Worm (Caenorhabditis elegans) whole organism, L4 larva: ENCODE results near the gene str-182.
A peak's percentile ranks its signal among the peaks of the same experiment; 100 is the strongest.

ENCODE experiments used
- F44E2.7 ChIP-seq: fragments of 200-800 bp; sonication (Bioruptor generic); IDR thresholded peaks from 2 replicates; pipeline ENCODE4 v2.1.2; 2022; ENCODE audit warnings: missing genetic modification characterization, missing compliant biosample characterization
- Y48G9A.11 ChIP-seq: fragments of 200-800 bp; sonication (Bioruptor generic); IDR thresholded peaks from 2 replicates; pipeline ENCODE4 v1.3.6; 2022; ENCODE audit warnings: missing genetic modification reagents, missing genetic modification characterization, missing compliant biosample characterization
- Y5F2A.4 ChIP-seq: fragments of 200-800 bp; sonication (Bioruptor generic); optimal IDR thresholded peaks from 2 replicates; lab custom pipeline; 2018; ENCODE audit warnings: mild to moderate bottlenecking, missing genetic modification characterization, missing compliant biosample characterization
- Y75B8A.6 ChIP-seq: fragments of 200-800 bp; sonication (Bioruptor generic); IDR thresholded peaks from 2 replicates; pipeline ENCODE4 v1.3.6; 2022; ENCODE audit warnings: missing genetic modification reagents, missing genetic modification characterization, missing compliant biosample characterization
- aha-1 ChIP-seq: fragments of 150-350 bp; peaks from one replicate; lab custom pipeline; 2014; ENCODE audit warnings: missing biosample characterization, missing genetic modification characterization
- ama-1 ChIP-seq: fragments of 150-350 bp; optimal IDR thresholded peaks from 2 replicates; lab custom pipeline; 2014; ENCODE audit warnings: inconsistent platforms, mixed read lengths
- arid-1 ChIP-seq: fragments of 200-800 bp; sonication (Bioruptor generic); conservative IDR thresholded peaks from 2 replicates; pipeline ENCODE4 v1.3.6; 2022; ENCODE audit warnings: missing genetic modification reagents, missing genetic modification characterization, missing compliant biosample characterization
- ceh-32 ChIP-seq: sonication (generic microtip); optimal IDR thresholded peaks from 2 replicates; lab custom pipeline; 2016; ENCODE audit warnings: mild to moderate bottlenecking, missing genetic modification characterization, missing compliant biosample characterization; ENCODE audit not compliant: poor library complexity
- ctbp-1 ChIP-seq: fragments of 200-800 bp; sonication (Bioruptor generic); IDR thresholded peaks from 2 replicates; pipeline ENCODE4 v1.3.6; 2022; ENCODE audit warnings: missing genetic modification reagents, missing genetic modification characterization, missing compliant biosample characterization
- daf-12 ChIP-seq: fragments of 150-350 bp; optimal IDR thresholded peaks from 2 replicates; lab custom pipeline; 2014; ENCODE audit warnings: missing biosample characterization, missing genetic modification reagents, missing genetic modification characterization
- daf-19 ChIP-seq: fragments of 200-800 bp; sonication (Bioruptor generic); conservative IDR thresholded peaks from 2 replicates; pipeline ENCODE4 v1.3.6; 2022; ENCODE audit warnings: missing genetic modification characterization, missing compliant biosample characterization
- dmd-6 ChIP-seq: fragments of 200-800 bp; sonication (Bioruptor generic); IDR thresholded peaks from 2 replicates; pipeline ENCODE4 v1.3.6; 2022; ENCODE audit warnings: missing genetic modification reagents, missing genetic modification characterization, missing compliant biosample characterization
- dmd-9 ChIP-seq: fragments of 200-800 bp; sonication (Bioruptor generic); IDR thresholded peaks from 2 replicates; pipeline ENCODE4 v1.3.6; 2022; ENCODE audit warnings: missing genetic modification reagents, missing genetic modification characterization, missing compliant biosample characterization
- dpl-1 ChIP-seq: fragments of 150-350 bp; optimal IDR thresholded peaks from 2 replicates; lab custom pipeline; 2014; ENCODE audit warnings: missing biosample characterization, missing genetic modification reagents, missing genetic modification characterization
- dve-1 ChIP-seq: sonication (generic microtip); optimal IDR thresholded peaks from 2 replicates; lab custom pipeline; 2017; ENCODE audit warnings: antibody characterized with exemption, mild to moderate bottlenecking, missing genetic modification characterization, missing compliant biosample characterization; ENCODE audit not compliant: insufficient read depth
- fkh-10 ChIP-seq: fragments of 150-350 bp; optimal IDR thresholded peaks from 2 replicates; lab custom pipeline; 2014; ENCODE audit warnings: missing biosample characterization, missing genetic modification reagents, missing genetic modification characterization
- fos-1 ChIP-seq: fragments of 150-350 bp; optimal IDR thresholded peaks from 2 replicates; lab custom pipeline; 2014; ENCODE audit warnings: missing biosample characterization, missing genetic modification characterization
- hif-1 ChIP-seq, 2 experiments: sonication (generic microtip); optimal IDR thresholded peaks; 2 replicates each; lab custom pipeline; 2016 to 2017; ENCODE audit warnings: missing compliant biosample characterization in 2 of 2, missing genetic modification characterization in 2 of 2, missing genetic modification reagents in 2 of 2, missing genotype in 2 of 2, mild to moderate bottlenecking in 1 of 2
- hlh-30 ChIP-seq: sonication (generic microtip); optimal IDR thresholded peaks from 2 replicates; lab custom pipeline; 2017; ENCODE audit warnings: antibody characterized with exemption, mild to moderate bottlenecking, missing genetic modification characterization, missing compliant biosample characterization; ENCODE audit not compliant: insufficient read depth
- lin-29 ChIP-seq: fragments of 200-800 bp; sonication (Bioruptor generic); IDR thresholded peaks from 2 replicates; pipeline ENCODE4 v1.3.6; 2022; ENCODE audit warnings: missing genetic modification reagents, missing genetic modification characterization, missing compliant biosample characterization
- lin-38 ChIP-seq: fragments of 200-800 bp; sonication (Bioruptor generic); IDR thresholded peaks from 2 replicates; pipeline ENCODE4 v1.3.6; 2022; ENCODE audit warnings: missing genetic modification reagents, missing genetic modification characterization, missing compliant biosample characterization
- lin-39 ChIP-seq: fragments of 150-350 bp; optimal IDR thresholded peaks from 2 replicates; lab custom pipeline; 2014; ENCODE audit warnings: missing biosample characterization, missing genetic modification reagents, missing genetic modification characterization
- lsy-2 ChIP-seq, 2 experiments: fragments of 150-350 bp in 1 of 2; sonication (generic microtip) in 1 of 2; optimal IDR thresholded peaks; 2 replicates each; lab custom pipeline; 2014 to 2017; ENCODE audit warnings: missing biosample characterization in 2 of 2, missing genetic modification characterization in 2 of 2
- madf-9 ChIP-seq: fragments of 200-800 bp; sonication (Bioruptor generic); conservative IDR thresholded peaks from 2 replicates; pipeline ENCODE4 v1.3.6; 2022; ENCODE audit warnings: missing genetic modification reagents, missing genetic modification characterization, missing compliant biosample characterization
- mdl-1 ChIP-seq, 2 experiments: fragments of 150-350 bp in 1 of 2; sonication (generic microtip) in 1 of 2; optimal IDR thresholded peaks; 2 replicates each; lab custom pipeline; 2014 to 2017; ENCODE audit warnings: missing biosample characterization in 2 of 2, missing genetic modification characterization in 2 of 2
- mdt-29 ChIP-seq: fragments of 200-800 bp; sonication (Bioruptor generic); IDR thresholded peaks from 2 replicates; pipeline ENCODE4 v1.3.6; 2022; ENCODE audit warnings: missing genetic modification reagents, missing genetic modification characterization, missing compliant biosample characterization
- mep-1 ChIP-seq: fragments of 150-350 bp; sonication (generic microtip); optimal IDR thresholded peaks from 3 replicates; lab custom pipeline; 2014; ENCODE audit warnings: missing biosample characterization, missing genetic modification characterization
- mes-2 ChIP-seq: sonication (generic microtip); optimal IDR thresholded peaks from 2 replicates; lab custom pipeline; 2016; ENCODE audit warnings: missing genotype, mild to moderate bottlenecking, missing genetic modification characterization, missing compliant biosample characterization; ENCODE audit not compliant: poor library complexity, severe bottlenecking
- nhr-10 ChIP-seq: fragments of 150-350 bp; optimal IDR thresholded peaks from 2 replicates; lab custom pipeline; 2014; ENCODE audit warnings: missing biosample characterization, missing genetic modification characterization
- nhr-102 ChIP-seq: sonication (generic microtip); optimal IDR thresholded peaks from 2 replicates; lab custom pipeline; 2016; ENCODE audit warnings: mild to moderate bottlenecking, missing genetic modification characterization, moderate library complexity, missing compliant biosample characterization
- nhr-111 ChIP-seq: fragments of 200-800 bp; sonication (Bioruptor generic); optimal IDR thresholded peaks from 2 replicates; lab custom pipeline; 2018; ENCODE audit warnings: mild to moderate bottlenecking, missing genetic modification characterization, missing compliant biosample characterization
- nhr-41 ChIP-seq: fragments of 200-800 bp; sonication (Bioruptor generic); IDR thresholded peaks from 2 replicates; pipeline ENCODE4 v1.3.6; 2022; ENCODE audit warnings: missing genetic modification reagents, missing genetic modification characterization, missing compliant biosample characterization
- nhr-77 ChIP-seq: fragments of 150-350 bp; optimal IDR thresholded peaks from 2 replicates; lab custom pipeline; 2014; ENCODE audit warnings: missing biosample characterization, missing genetic modification characterization
- pha-4 ChIP-seq, 2 experiments: fragments of 150-350 bp in 1 of 2; fragments of 200-800 bp in 1 of 2; sonication (Bioruptor generic) in 1 of 2; IDR thresholded peaks in 1 of 2; optimal IDR thresholded peaks in 1 of 2; 2 replicates each; pipeline versions ENCODE4 v1.3.6 to Lab custom; 2014 to 2022; ENCODE audit warnings: missing genetic modification characterization in 2 of 2, missing genetic modification reagents in 2 of 2, missing biosample characterization in 1 of 2, missing compliant biosample characterization in 1 of 2
- pqm-1 ChIP-seq: sonication (generic microtip); optimal IDR thresholded peaks from 2 replicates; lab custom pipeline; 2017; ENCODE audit warnings: missing biosample characterization, missing genetic modification characterization
- set-16 ChIP-seq: fragments of 200-800 bp; sonication (Bioruptor generic); IDR thresholded peaks from 2 replicates; pipeline ENCODE4 v1.3.6; 2022; ENCODE audit warnings: missing genetic modification reagents, missing genetic modification characterization, missing compliant biosample characterization
- skn-1 ChIP-seq: fragments of 150-350 bp; optimal IDR thresholded peaks from 2 replicates; lab custom pipeline; 2014; ENCODE audit warnings: missing biosample characterization, missing genetic modification characterization
- spr-1 ChIP-seq: sonication (generic microtip); optimal IDR thresholded peaks from 2 replicates; lab custom pipeline; 2016; ENCODE audit warnings: mild to moderate bottlenecking, missing genetic modification characterization, missing compliant biosample characterization
- tag-97 ChIP-seq: fragments of 200-800 bp; sonication (Bioruptor generic); IDR thresholded peaks from 2 replicates; pipeline ENCODE4 v1.3.6; 2022; ENCODE audit warnings: missing genetic modification characterization, missing compliant biosample characterization
- tra-1 ChIP-seq: fragments of 200-800 bp; sonication (Bioruptor generic); IDR thresholded peaks from 2 replicates; pipeline ENCODE4 v1.3.6; 2022; ENCODE audit warnings: missing genetic modification reagents, missing genetic modification characterization, missing compliant biosample characterization
- unc-130 ChIP-seq: sonication (generic microtip); optimal IDR thresholded peaks from 2 replicates; lab custom pipeline; 2016; ENCODE audit warnings: missing genetic modification reagents, missing genetic modification characterization, missing compliant biosample characterization
- unc-62 ChIP-seq, 3 experiments: fragments of 150-350 bp in 1 of 3; sonication (generic microtip); optimal IDR thresholded peaks in 2 of 3; peaks in 1 of 3; 1 replicate in 1 of 3; 2 replicates in 2 of 3; lab custom pipeline; 2014 to 2017; ENCODE audit warnings: missing biosample characterization in 3 of 3, missing genetic modification characterization in 3 of 3, missing genetic modification reagents in 3 of 3, missing genotype in 1 of 3
- vab-7 ChIP-seq: fragments of 200-800 bp; sonication (Bioruptor generic); IDR thresholded peaks from 2 replicates; pipeline ENCODE4 v1.3.6; 2022; ENCODE audit warnings: missing genetic modification reagents, missing genetic modification characterization, missing compliant biosample characterization
- zip-2 ChIP-seq: fragments of 150-350 bp; optimal IDR thresholded peaks from 2 replicates; lab custom pipeline; 2014; ENCODE audit warnings: missing biosample characterization, missing genetic modification characterization
- ztf-11 ChIP-seq: fragments of 150-350 bp; optimal IDR thresholded peaks from 2 replicates; lab custom pipeline; 2014; ENCODE audit warnings: missing biosample characterization, missing genetic modification characterization
- ztf-7 ChIP-seq: fragments of 150-350 bp; optimal IDR thresholded peaks from 2 replicates; lab custom pipeline; 2014; ENCODE audit warnings: missing biosample characterization, missing genetic modification characterization

str-182 gene

DNA sequence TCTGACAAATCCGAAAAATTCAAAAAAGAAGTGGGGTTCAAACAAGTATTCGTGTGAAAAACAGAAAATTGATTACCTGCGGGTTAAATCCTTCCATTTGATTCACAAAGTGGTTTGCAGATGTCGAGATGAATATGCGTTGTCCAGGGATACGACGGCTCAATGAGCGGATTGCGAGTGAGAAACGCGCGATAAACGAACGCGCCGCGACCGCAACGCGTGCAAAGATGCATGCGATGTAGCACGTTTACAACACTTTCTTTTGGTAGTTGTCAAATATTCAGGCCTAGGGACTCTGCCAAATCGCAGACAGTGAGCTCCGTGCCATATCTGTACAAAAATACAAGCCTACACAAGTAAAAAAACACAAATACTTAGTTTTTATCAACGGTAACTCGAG, 5.4 kb upstream of the str-182 start, which contains the start of gene fubl-1:
Gene fubl-1, minus strand, starts transcription at position 202 of the 400 bp plus-strand sequence.
- TF ChIP-seq ama-1 (peak; percentile 75), unc-62 (GFP tag; optimal IDR thresholded peaks at IDR 0.05 in 1 of 2; lab: Kevin White, UChicago) (peak in 1 of 2 experiments; percentile 28), unc-62 (tag; optimal IDR thresholded peaks at IDR 0.05; lab: Kevin White, UChicago) (no peak), dpl-1 (GFP tag; lab: Kevin White, UChicago) (peak; percentile 14), lin-38 (GFP tag; lab: Robert Waterston, UW) (peak; percentile 70), tra-1 (GFP tag; lab: Robert Waterston, UW) (no peak), mes-2 (tag; lab: Kevin White, UChicago) (peak; percentile 56), lin-39 (tag; lab: Kevin White, UChicago) (no peak), lsy-2 (tag; optimal IDR thresholded peaks at IDR 0.05; lab: Kevin White, UChicago) (peak in 1 of 2 experiments; percentile 19), set-16 (GFP tag; lab: Robert Waterston, UW) (no peak), vab-7 (GFP tag; lab: Robert Waterston, UW) (peak; percentile 39; the same call in 1 of the 2 replicates), madf-9 (GFP tag; lab: Robert Waterston, UW) (no peak), Y48G9A.11 (GFP tag; lab: Robert Waterston, UW) (peak; percentile 40; the same call in 1 of the 2 replicates), ztf-11 (tag; lab: Kevin White, UChicago) (no peak), aha-1 (tag; lab: Kevin White, UChicago) (peak; percentile 82)

- no peak for TF ChIP-seq dve-1 (tag; lab: Kevin White, UChicago)
- no peak for TF ChIP-seq ztf-7 (tag; lab: Kevin White, UChicago)
- no peak for TF ChIP-seq mdl-1 (tag; optimal IDR thresholded peaks at IDR 0.05; lab: Kevin White, UChicago)
- TF ChIP-seq fos-1 (tag; lab: Kevin White, UChicago), result no peak
- TF ChIP-seq spr-1 (tag; lab: Kevin White, UChicago), result no peak
- no peak for TF ChIP-seq hlh-30 (tag; lab: Kevin White, UChicago)
- TF ChIP-seq Y75B8A.6 (GFP tag; lab: Robert Waterston, UW), result 0 out of 2 replicates have a peak, but pooled peaks have one; percentile 79
- TF ChIP-seq mep-1, result no peak
- TF ChIP-seq daf-12 (tag; lab: Kevin White, UChicago), result no peak
- no peak for TF ChIP-seq set-16 (GFP tag; lab: Robert Waterston, UW)
- TF ChIP-seq zip-2, result no peak
- TF ChIP-seq ctbp-1 (GFP tag; lab: Robert Waterston, UW), result 0 out of 2 replicates have a peak, but pooled peaks have one; percentile 49
- TF ChIP-seq dmd-9 (GFP tag; lab: Robert Waterston, UW), result no peak
- TF ChIP-seq daf-19 (GFP tag; lab: Robert Waterston, UW), result peak; percentile 32; the same call in 1 of the 2 replicates
- TF ChIP-seq pha-4 (GFP tag; IDR thresholded peaks at IDR 0.05; lab: Robert Waterston, UW), result peak; percentile 50; the same call in 1 of the 2 replicates
- no peak for TF ChIP-seq pha-4 (tag; optimal IDR thresholded peaks at IDR 0.05; lab: Kevin White, UChicago)
- TF ChIP-seq ceh-32, result no peak
- TF ChIP-seq mes-2 (tag; lab: Kevin White, UChicago), result peak; percentile 3
- no peak for TF ChIP-seq nhr-111 (GFP tag; lab: Kevin White, UChicago)
- peak; percentile 33; the same call in 1 of the 2 replicates for TF ChIP-seq mdt-29 (GFP tag; lab: Robert Waterston, UW)
- no peak for TF ChIP-seq nhr-77 (tag; lab: Kevin White, UChicago)
- no peak for TF ChIP-seq nhr-102 (tag; lab: Kevin White, UChicago)
- no peak for TF ChIP-seq fkh-10 (GFP tag; lab: Kevin White, UChicago)
- TF ChIP-seq skn-1 (tag; lab: Kevin White, UChicago), result no peak
- TF ChIP-seq hif-1 (tag; optimal IDR thresholded peaks at IDR 0.05; lab: Kevin White, UChicago), result no peak
- peak; percentile 18 for TF ChIP-seq Y5F2A.4 (GFP tag; lab: Kevin White, UChicago)
- no peak for TF ChIP-seq F44E2.7 (GFP tag; lab: Robert Waterston, UW)
- TF ChIP-seq pqm-1 (tag; lab: Kevin White, UChicago), result no peak
- TF ChIP-seq lin-29 (GFP tag; lab: Robert Waterston, UW), result no peak
- no peak for TF ChIP-seq lsy-2 (tag; optimal IDR thresholded peaks at IDR 0.05; lab: Kevin White, UChicago)
- TF ChIP-seq lin-38 (GFP tag; lab: Robert Waterston, UW), result peak; percentile 67
- no peak for TF ChIP-seq nhr-41 (GFP tag; lab: Robert Waterston, UW)
- TF ChIP-seq arid-1 (GFP tag; lab: Robert Waterston, UW), result 0 out of 2 replicates have a peak, but pooled peaks have one; percentile 6
- no peak for TF ChIP-seq nhr-10
- no peak for TF ChIP-seq tag-97 (GFP tag; lab: Robert Waterston, UW)
- no peak for TF ChIP-seq dmd-6 (GFP tag; lab: Robert Waterston, UW)
- peak; percentile 42 for TF ChIP-seq unc-130 (GFP tag; lab: Kevin White, UChicago)
Measured at ce11 chrV:10237959-10238444, 4.8 kb upstream of the str-182 start.
